Fruit fly (Drosophila melanogaster) whole organism, embryonic: ENCODE results near the gene mus302.

Experiments used
- Asciz ChIP-seq: fragments of 200-800 bp; sonication (Bioruptor generic); optimal IDR thresholded peaks from 2 replicates; lab custom pipeline; 2017; ENCODE audit warnings: missing biosample characterization, mild to moderate bottlenecking, missing genetic modification characterization, missing genetic modification reagents
- CG10274 ChIP-seq: fragments of 200-800 bp; sonication (Bioruptor generic); optimal IDR thresholded peaks from 3 replicates; lab custom pipeline; 2017; ENCODE audit warnings: missing biosample characterization, mild to moderate bottlenecking, missing genetic modification characterization
- CG10462 ChIP-seq: fragments of 200-800 bp; sonication (Bioruptor generic); optimal IDR thresholded peaks from 2 replicates; lab custom pipeline; 2016; ENCODE audit warnings: missing biosample characterization, missing genetic modification characterization
- CG10654 ChIP-seq: fragments of 200-800 bp; sonication (Bioruptor generic); optimal IDR thresholded peaks from 2 replicates; lab custom pipeline; 2016; ENCODE audit warnings: missing biosample characterization, missing genetic modification characterization
- CG11398 ChIP-seq: fragments of 200-800 bp; sonication (Bioruptor generic); optimal IDR thresholded peaks from 2 replicates; lab custom pipeline; 2016; ENCODE audit warnings: missing biosample characterization, missing genetic modification characterization
- CG11456 ChIP-seq: fragments of 200-800 bp; sonication (Bioruptor generic); IDR thresholded peaks from 3 replicates; pipeline ENCODE4 v1.3.6; 2022; ENCODE audit warnings: missing biosample characterization, missing genetic modification characterization
- CG12071 ChIP-seq: fragments of 200-800 bp; sonication (Bioruptor generic); optimal IDR thresholded peaks from 3 replicates; lab custom pipeline; 2018; ENCODE audit warnings: missing biosample characterization, mild to moderate bottlenecking, missing genetic modification characterization
- CG12155 ChIP-seq: fragments of 200-800 bp; sonication (Bioruptor generic); optimal IDR thresholded peaks from 3 replicates; lab custom pipeline; 2016; ENCODE audit warnings: missing biosample characterization, missing genetic modification characterization
- CG14441 ChIP-seq: fragments of 200-800 bp; sonication (Bioruptor generic); IDR thresholded peaks from 2 replicates; pipeline ENCODE4 v1.3.6; 2022; ENCODE audit warnings: missing biosample characterization, missing genetic modification characterization
- CG14710 ChIP-seq: fragments of 200-800 bp; sonication (Bioruptor generic); optimal IDR thresholded peaks from 3 replicates; lab custom pipeline; 2019; ENCODE audit warnings: missing biosample characterization, mild to moderate bottlenecking, missing genetic modification characterization, moderate library complexity
- CG15601 ChIP-seq: fragments of 200-800 bp; sonication (Bioruptor generic); optimal IDR thresholded peaks from 3 replicates; lab custom pipeline; 2019; ENCODE audit warnings: missing biosample characterization, mild to moderate bottlenecking, missing genetic modification characterization, moderate library complexity
- CG16815 ChIP-seq: fragments of 200-800 bp; sonication (Bioruptor generic); optimal IDR thresholded peaks from 3 replicates; lab custom pipeline; 2017; ENCODE audit warnings: missing biosample characterization, mild to moderate bottlenecking, missing genetic modification characterization
- CG17385 ChIP-seq: fragments of 200-800 bp; sonication (Bioruptor generic); optimal IDR thresholded peaks from 3 replicates; lab custom pipeline; 2018; ENCODE audit warnings: missing biosample characterization, mild to moderate bottlenecking, missing genetic modification characterization
- CG18619 ChIP-seq: fragments of 200-800 bp; sonication (Bioruptor generic); optimal IDR thresholded peaks from 3 replicates; lab custom pipeline; 2017; ENCODE audit warnings: missing biosample characterization, mild to moderate bottlenecking, missing genetic modification characterization
- CG2678 ChIP-seq: fragments of 200-800 bp; sonication (Bioruptor generic); optimal IDR thresholded peaks from 3 replicates; lab custom pipeline; 2019; ENCODE audit warnings: missing biosample characterization, mild to moderate bottlenecking, missing genetic modification characterization, moderate library complexity
- CG3065 ChIP-seq: fragments of 200-800 bp; sonication (Bioruptor generic); optimal IDR thresholded peaks from 2 replicates; lab custom pipeline; 2016; ENCODE audit warnings: missing biosample characterization, missing genetic modification characterization
- CG31441 ChIP-seq: fragments of 200-800 bp; sonication (Bioruptor generic); IDR thresholded peaks from 2 replicates; pipeline ENCODE4 v1.3.6; 2022; ENCODE audit warnings: missing biosample characterization, missing genetic modification characterization
- CG6791 ChIP-seq: fragments of 200-800 bp; sonication (Bioruptor generic); IDR thresholded peaks from 3 replicates; pipeline ENCODE4 v1.3.6; 2022; ENCODE audit warnings: missing biosample characterization, missing genetic modification characterization; ENCODE audit not compliant: partially characterized antibody
- CG7357 ChIP-seq: fragments of 200-800 bp; sonication (Bioruptor generic); IDR thresholded peaks from 3 replicates; pipeline ENCODE4 v1.3.6; 2022; ENCODE audit warnings: missing biosample characterization, missing genetic modification characterization
- CG7372 ChIP-seq: fragments of 200-800 bp; sonication (Bioruptor generic); IDR thresholded peaks from 2 replicates; pipeline ENCODE4 v1.3.6; 2022; ENCODE audit warnings: missing biosample characterization, missing genetic modification characterization
- CG8089 ChIP-seq: fragments of 200-800 bp; sonication (Bioruptor generic); optimal IDR thresholded peaks from 3 replicates; lab custom pipeline; 2016; ENCODE audit warnings: missing biosample characterization, missing genetic modification characterization
- CG8290 ChIP-seq, 3 experiments: fragments of 200-800 bp; sonication (Bioruptor generic); optimal IDR thresholded peaks; 2 replicates each; lab custom pipeline; 2016 to 2019; ENCODE audit warnings: missing biosample characterization in 3 of 3, missing genetic modification characterization in 3 of 3, mild to moderate bottlenecking in 2 of 3, moderate library complexity in 1 of 3
- CG8388 ChIP-seq: fragments of 200-800 bp; sonication (Bioruptor generic); optimal IDR thresholded peaks from 2 replicates; lab custom pipeline; 2019; ENCODE audit warnings: missing biosample characterization, mild to moderate bottlenecking, missing genetic modification characterization, moderate library complexity
- CG9932 ChIP-seq: fragments of 200-800 bp; sonication (Bioruptor generic); IDR thresholded peaks from 2 replicates; pipeline ENCODE4 v1.3.6; 2022; ENCODE audit warnings: missing biosample characterization, missing genetic modification characterization
- D19B ChIP-seq: fragments of 200-800 bp; sonication (Bioruptor generic); optimal IDR thresholded peaks from 2 replicates; lab custom pipeline; 2017; ENCODE audit warnings: missing biosample characterization, mild to moderate bottlenecking, missing genetic modification characterization
- Drgx ChIP-seq: fragments of 200-800 bp; sonication (Bioruptor generic); IDR thresholded peaks from 2 replicates; pipeline ENCODE4 v1.3.6; 2022; ENCODE audit warnings: missing biosample characterization, missing genetic modification characterization
- Eip74EF ChIP-seq, 2 experiments: fragments of 200-800 bp in 1 of 2; fragments of >200 bp in 1 of 2; sonication (Bioruptor generic) in 1 of 2; optimal IDR thresholded peaks; 2 replicates each; lab custom pipeline; 2017 to 2019; ENCODE audit warnings: missing biosample characterization in 2 of 2, missing genetic modification characterization in 2 of 2, mild to moderate bottlenecking in 1 of 2, moderate library complexity in 1 of 2
- HmgZ ChIP-seq: fragments of 200-800 bp; sonication (Bioruptor generic); optimal IDR thresholded peaks from 2 replicates; lab custom pipeline; 2018; ENCODE audit warnings: missing biosample characterization, mild to moderate bottlenecking, missing genetic modification characterization
- Hr3 ChIP-seq: fragments of 200-800 bp; sonication (Bioruptor generic); optimal IDR thresholded peaks from 3 replicates; lab custom pipeline; 2016; ENCODE audit warnings: missing biosample characterization, missing genetic modification characterization
- Med ChIP-seq: fragments of 200-800 bp; sonication (Bioruptor generic); peaks from one replicate; lab custom pipeline; 2016; ENCODE audit warnings: missing biosample characterization, missing genetic modification characterization, mild to moderate bottlenecking, inconsistent platforms, moderate library complexity
- Mrtf ChIP-seq: fragments of 200-800 bp; sonication (Bioruptor generic); IDR thresholded peaks from 3 replicates; pipeline ENCODE4 v1.3.6; 2022; ENCODE audit warnings: missing biosample characterization, missing genetic modification characterization
- NfI ChIP-seq: fragments of 200-800 bp; sonication (Bioruptor generic); optimal IDR thresholded peaks from 3 replicates; lab custom pipeline; 2018; ENCODE audit warnings: missing biosample characterization, mild to moderate bottlenecking, missing genetic modification characterization, moderate library complexity
- Opbp ChIP-seq: fragments of 200-800 bp; sonication (Bioruptor generic); IDR thresholded peaks from 3 replicates; pipeline ENCODE4 v1.3.6; 2022; ENCODE audit warnings: missing biosample characterization, missing genetic modification characterization; ENCODE audit not compliant: partially characterized antibody
- Rfx ChIP-seq: fragments of 200-800 bp; sonication (Bioruptor generic); IDR thresholded peaks from 2 replicates; pipeline ENCODE4 v1.3.6; 2022; ENCODE audit warnings: missing biosample characterization, missing genetic modification characterization
- al ChIP-seq: fragments of 200-800 bp; sonication (Bioruptor generic); IDR thresholded peaks from 2 replicates; pipeline ENCODE4 v1.3.6; 2022; ENCODE audit warnings: missing biosample characterization, missing genetic modification characterization
- ap ChIP-seq: fragments of 200-800 bp; sonication (Bioruptor generic); IDR thresholded peaks from 2 replicates; pipeline ENCODE4 v1.3.6; 2022; ENCODE audit warnings: missing biosample characterization, missing genetic modification characterization
- az2 ChIP-seq: fragments of 200-800 bp; sonication (Bioruptor generic); optimal IDR thresholded peaks from 3 replicates; lab custom pipeline; 2016; ENCODE audit warnings: missing biosample characterization, missing genetic modification characterization
- dati ChIP-seq: fragments of 200-800 bp; sonication (Bioruptor generic); IDR thresholded peaks from 2 replicates; pipeline ENCODE4 v1.3.6; 2022; ENCODE audit warnings: missing biosample characterization, missing genetic modification characterization
- dpn ChIP-seq, 2 experiments: fragments of 200-800 bp; sonication (Bioruptor generic); optimal IDR thresholded peaks; 3 replicates each; lab custom pipeline; 2016; ENCODE audit warnings: missing biosample characterization in 2 of 2, missing genetic modification characterization in 2 of 2
- grau ChIP-seq: fragments of 200-800 bp; optimal IDR thresholded peaks from 3 replicates; lab custom pipeline; 2019; ENCODE audit warnings: missing biosample characterization, mild to moderate bottlenecking, missing genetic modification characterization, moderate library complexity
- mam ChIP-seq: fragments of 200-800 bp; sonication (Bioruptor generic); optimal IDR thresholded peaks from 3 replicates; lab custom pipeline; 2016; ENCODE audit warnings: missing biosample characterization, missing genetic modification characterization
- onecut ChIP-seq: fragments of 200-800 bp; sonication (Bioruptor generic); IDR thresholded peaks from 2 replicates; pipeline ENCODE4 v1.3.6; 2022; ENCODE audit warnings: missing biosample characterization, missing genetic modification characterization
- pnt ChIP-seq: fragments of 200-800 bp; sonication (Bioruptor generic); optimal IDR thresholded peaks from 3 replicates; lab custom pipeline; 2016; ENCODE audit warnings: missing biosample characterization, missing genetic modification characterization
- prd ChIP-seq, 3 experiments: fragments of >200 bp in 2 of 3; fragments of 200-800 bp in 1 of 3; sonication (Bioruptor generic) in 1 of 3; optimal IDR thresholded peaks in 2 of 3; IDR thresholded peaks in 1 of 3; 2 replicates in 2 of 3; 3 replicates in 1 of 3; pipeline versions ENCODE4 v1.3.6 to Lab custom; 2017 to 2022; ENCODE audit warnings: missing biosample characterization in 1 of 3, missing genetic modification characterization in 1 of 3
- pzg ChIP-seq: fragments of 200-800 bp; sonication (Bioruptor generic); optimal IDR thresholded peaks from 3 replicates; lab custom pipeline; 2018; ENCODE audit warnings: missing biosample characterization, mild to moderate bottlenecking, missing genetic modification characterization, moderate library complexity
- slou ChIP-seq: fragments of 200-800 bp; sonication (Bioruptor generic); optimal IDR thresholded peaks from 3 replicates; lab custom pipeline; 2016; ENCODE audit warnings: missing biosample characterization, missing genetic modification characterization
- tap ChIP-seq: fragments of 200-800 bp; optimal IDR thresholded peaks from 3 replicates; lab custom pipeline; 2019; ENCODE audit warnings: missing biosample characterization, mild to moderate bottlenecking, missing genetic modification characterization, moderate library complexity
- toy ChIP-seq: fragments of 200-800 bp; sonication (Bioruptor generic); IDR thresholded peaks from 2 replicates; pipeline ENCODE4 v1.3.6; 2022; ENCODE audit warnings: missing biosample characterization, missing genetic modification characterization

mus302 gene

DNA sequence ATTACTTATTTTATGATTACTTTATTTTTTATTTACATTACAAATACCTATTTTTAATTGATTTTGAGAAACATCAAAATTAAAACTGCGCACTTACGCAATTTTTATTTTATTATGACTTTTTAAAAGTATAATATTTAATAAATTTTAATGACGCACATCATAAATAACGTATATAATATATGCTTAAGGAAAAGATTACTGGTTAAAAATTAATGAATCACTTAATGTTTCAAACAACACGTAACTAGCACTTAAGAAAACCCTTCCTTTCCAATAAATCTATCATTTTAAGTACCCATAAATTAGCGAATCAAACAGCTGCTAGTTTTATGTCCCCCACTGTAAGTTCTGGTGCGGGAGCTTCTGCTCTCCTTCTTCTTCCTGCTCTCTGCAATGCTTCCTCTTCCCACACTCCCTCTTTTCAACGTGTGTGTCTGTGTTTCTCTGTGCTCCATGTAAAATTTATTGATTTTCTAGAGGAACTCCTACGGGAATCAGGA lies 27.3 kb upstream of the mus302 start (continued):
- no peak for TF ChIP-seq Opbp (GFP tag; lab: Robert Waterston, UW)
- TF ChIP-seq onecut: peak; percentile 91
- 0 out of 2 replicates have a peak, but pooled peaks have one; percentile 21 for TF ChIP-seq dati (GFP tag; lab: Robert Waterston, UW)
- peak; percentile 44 for TF ChIP-seq tap (tag; lab: Kevin White, UChicago)
- TF ChIP-seq CG10274: peak; percentile 31
- TF ChIP-seq Eip74EF (GFP tag; optimal IDR thresholded peaks at IDR 0.05; lab: Kevin White, UChicago): peak in 1 of 2 experiments; percentile 17
- peak; percentile 37 for TF ChIP-seq slou (GFP tag; lab: Kevin White, UChicago)
- peak; percentile 68 for TF ChIP-seq CG17385
- peak; percentile 61 for TF ChIP-seq CG16815
- TF ChIP-seq CG12071 (GFP tag; lab: Kevin White, UChicago): peak; percentile 23
- TF ChIP-seq CG8388: peak; percentile 58
- peak; percentile 23 for TF ChIP-seq CG9932 (GFP tag; lab: Robert Waterston, UW)
- TF ChIP-seq CG15601 (tag; lab: Kevin White, UChicago): peak; percentile 64
- 0 out of 2 replicates have a peak, but pooled peaks have one; percentile 21 for TF ChIP-seq CG14441
- 0 out of 2 replicates have a peak, but pooled peaks have one; percentile 20 for TF ChIP-seq toy
- peak; percentile 74 for TF ChIP-seq CG14710 (tag; lab: Kevin White, UChicago)
- peak; percentile 71 for TF ChIP-seq Hr3 (GFP tag; lab: Kevin White, UChicago)
- TF ChIP-seq pzg (GFP tag; lab: Kevin White, UChicago): no peak
- TF ChIP-seq CG11456: peak; percentile 67; the same call in 2 of the 3 replicates
- peak in 1 of 2 experiments; percentile 53 for TF ChIP-seq dpn (GFP tag; optimal IDR thresholded peaks at IDR 0.05; lab: Kevin White, UChicago)
- 0 out of 3 replicates have a peak, but pooled peaks have one; percentile 12 for TF ChIP-seq Mrtf (GFP tag; lab: Robert Waterston, UW)
- peak; percentile 43 for TF ChIP-seq CG8290 (GFP tag; optimal IDR thresholded peaks at IDR 0.05; lab: Kevin White, UChicago)
- peak in 1 of 2 experiments; percentile 54 for TF ChIP-seq CG8290 (tag; optimal IDR thresholded peaks at IDR 0.05; lab: Kevin White, UChicago)
- peak; percentile 64 for TF ChIP-seq Rfx
- TF ChIP-seq prd (optimal IDR thresholded peaks at IDR 0.05; lab: Kevin White, UChicago): no peak
- TF ChIP-seq prd (GFP tag; IDR thresholded peaks at IDR 0.05; lab: Robert Waterston, UW): peak; percentile 59; the same call in 1 of the 3 replicates
- peak; percentile 44 for TF ChIP-seq CG10462
- peak; percentile 61 for TF ChIP-seq az2
- TF ChIP-seq CG18619 (GFP tag; lab: Kevin White, UChicago): peak; percentile 81
- peak; percentile 68 for TF ChIP-seq NfI (GFP tag; lab: Kevin White, UChicago)
- 0 out of 2 replicates have a peak, but pooled peaks have one; percentile 9 for TF ChIP-seq CG7372 (GFP tag; lab: Robert Waterston, UW)
- TF ChIP-seq CG31441 (GFP tag; lab: Robert Waterston, UW): peak; percentile 85
- TF ChIP-seq CG11398 (GFP tag; lab: Kevin White, UChicago): no peak
- TF ChIP-seq Asciz: peak; percentile 35
- peak; percentile 23 for TF ChIP-seq D19B (GFP tag; lab: Kevin White, UChicago)
- TF ChIP-seq grau (tag; lab: Kevin White, UChicago): peak; percentile 80
- peak; percentile 90 for TF ChIP-seq CG2678 (tag; lab: Kevin White, UChicago)
- TF ChIP-seq CG12155 (GFP tag; lab: Kevin White, UChicago): peak; percentile 53
- TF ChIP-seq pnt (GFP tag; lab: Kevin White, UChicago): no peak
- TF ChIP-seq Med (GFP tag; lab: Kevin White, UChicago): peak; percentile 33
- peak; percentile 34 for TF ChIP-seq mam (GFP tag; lab: Kevin White, UChicago)
- peak; percentile 34 for TF ChIP-seq CG10654 (GFP tag; lab: Kevin White, UChicago)
- TF ChIP-seq CG7357: 0 out of 3 replicates have a peak, but pooled peaks have one; percentile 50
- no peak for TF ChIP-seq CG6791 (GFP tag; lab: Robert Waterston, UW)
- peak; percentile 16 for TF ChIP-seq HmgZ (tag; lab: Kevin White, UChicago)
- 0 out of 2 replicates have a peak, but pooled peaks have one; percentile 13 for TF ChIP-seq al (GFP tag; lab: Robert Waterston, UW)
- TF ChIP-seq ap: peak; percentile 43
- TF ChIP-seq CG8089 (GFP tag; lab: Kevin White, UChicago): no peak
- peak; percentile 39; the same call in 1 of the 2 replicates for TF ChIP-seq Drgx (GFP tag; lab: Robert Waterston, UW)
- TF ChIP-seq CG3065 (GFP tag; lab: Kevin White, UChicago): no peak
